Fruit fly (Drosophila melanogaster) whole organism, embryonic: ENCODE data around the gene CG8112.
A peak's percentile ranks its signal among the peaks of the same experiment; 100 is the strongest.

Experiments used
- Ada2b ChIP-seq: fragments of 200-800 bp; sonication (Bioruptor generic); IDR thresholded peaks from 2 replicates; pipeline ENCODE4 v1.3.6; 2022; ENCODE audit warnings: missing biosample characterization, missing genetic modification characterization
- Bteb2 ChIP-seq: fragments of 200-800 bp; sonication (Bioruptor generic); optimal IDR thresholded peaks from 2 replicates; lab custom pipeline; 2016; ENCODE audit warnings: missing biosample characterization, missing genetic modification characterization
- CG10147 ChIP-seq: fragments of 200-800 bp; sonication (Bioruptor generic); optimal IDR thresholded peaks from 2 replicates; lab custom pipeline; 2019; ENCODE audit warnings: missing biosample characterization, mild to moderate bottlenecking, missing genetic modification characterization, moderate library complexity
- CG10267 ChIP-seq: fragments of 200-800 bp; sonication (Bioruptor generic); optimal IDR thresholded peaks from 2 replicates; lab custom pipeline; 2018; ENCODE audit warnings: missing biosample characterization, mild to moderate bottlenecking, missing genetic modification characterization, moderate library complexity
- CG10654 ChIP-seq: fragments of 200-800 bp; sonication (Bioruptor generic); optimal IDR thresholded peaks from 2 replicates; lab custom pipeline; 2016; ENCODE audit warnings: missing biosample characterization, missing genetic modification characterization
- CG10979 ChIP-seq: fragments of 200-800 bp; sonication (Bioruptor generic); optimal IDR thresholded peaks from 2 replicates; lab custom pipeline; 2018; ENCODE audit warnings: missing biosample characterization, mild to moderate bottlenecking, missing genetic modification characterization, moderate library complexity
- CG11085 ChIP-seq: fragments of 200-800 bp; sonication (Bioruptor generic); IDR thresholded peaks from 2 replicates; pipeline ENCODE4 v1.3.6; 2022; ENCODE audit warnings: missing biosample characterization, missing genetic modification characterization
- CG11723 ChIP-seq: fragments of 200-800 bp; sonication (Bioruptor generic); optimal IDR thresholded peaks from 2 replicates; lab custom pipeline; 2017; ENCODE audit warnings: missing biosample characterization, mild to moderate bottlenecking, missing genetic modification characterization
- CG13624 ChIP-seq: fragments of 200-800 bp; sonication (Bioruptor generic); optimal IDR thresholded peaks from 2 replicates; lab custom pipeline; 2016; ENCODE audit warnings: missing biosample characterization, missing genetic modification characterization
- CG1529 ChIP-seq: fragments of 200-800 bp; sonication (Bioruptor generic); optimal IDR thresholded peaks from 3 replicates; lab custom pipeline; 2018; ENCODE audit warnings: missing biosample characterization, missing genetic modification characterization
- CG16815 ChIP-seq: fragments of 200-800 bp; sonication (Bioruptor generic); optimal IDR thresholded peaks from 3 replicates; lab custom pipeline; 2017; ENCODE audit warnings: missing biosample characterization, mild to moderate bottlenecking, missing genetic modification characterization
- CG17612 ChIP-seq: fragments of 200-800 bp; sonication (Bioruptor generic); IDR thresholded peaks from 2 replicates; pipeline ENCODE4 v1.3.6; 2022; ENCODE audit warnings: missing biosample characterization, missing genetic modification characterization
- CG18619 ChIP-seq: fragments of 200-800 bp; sonication (Bioruptor generic); optimal IDR thresholded peaks from 3 replicates; lab custom pipeline; 2017; ENCODE audit warnings: missing biosample characterization, mild to moderate bottlenecking, missing genetic modification characterization
- CG34224 ChIP-seq: fragments of 200-800 bp; sonication (Bioruptor generic); IDR thresholded peaks from 3 replicates; pipeline ENCODE4 v1.3.6; 2022; ENCODE audit warnings: missing biosample characterization, missing genetic modification characterization; ENCODE audit not compliant: partially characterized antibody
- CG34422 ChIP-seq: fragments of 200-800 bp; sonication (Bioruptor generic); IDR thresholded peaks from 3 replicates; pipeline ENCODE4 v1.3.6; 2022; ENCODE audit warnings: missing biosample characterization, missing genetic modification characterization
- CG4820 ChIP-seq: fragments of 200-800 bp; sonication (Bioruptor generic); optimal IDR thresholded peaks from 3 replicates; lab custom pipeline; 2016; ENCODE audit warnings: missing biosample characterization, missing genetic modification characterization
- CG6254 ChIP-seq: fragments of 200-800 bp; sonication (Bioruptor generic); optimal IDR thresholded peaks from 3 replicates; lab custom pipeline; 2017; ENCODE audit warnings: mild to moderate bottlenecking, missing biosample characterization, missing genetic modification reagents, missing genetic modification characterization
- CG6689 ChIP-seq: fragments of 200-800 bp; sonication (Bioruptor generic); IDR thresholded peaks from 2 replicates; pipeline ENCODE4 v1.3.6; 2022; ENCODE audit warnings: missing biosample characterization, missing genetic modification characterization
- CG7357 ChIP-seq: fragments of 200-800 bp; sonication (Bioruptor generic); IDR thresholded peaks from 3 replicates; pipeline ENCODE4 v1.3.6; 2022; ENCODE audit warnings: missing biosample characterization, missing genetic modification characterization
- CG7839 ChIP-seq: fragments of 200-800 bp; sonication (Bioruptor generic); optimal IDR thresholded peaks from 3 replicates; lab custom pipeline; 2018; ENCODE audit warnings: missing biosample characterization, mild to moderate bottlenecking, missing genetic modification characterization, moderate library complexity
- CG9817 ChIP-seq: fragments of 200-800 bp; sonication (Bioruptor generic); optimal IDR thresholded peaks from 2 replicates; lab custom pipeline; 2018; ENCODE audit warnings: missing biosample characterization, mild to moderate bottlenecking, missing genetic modification characterization, moderate library complexity
- CG9932 ChIP-seq: fragments of 200-800 bp; sonication (Bioruptor generic); IDR thresholded peaks from 2 replicates; pipeline ENCODE4 v1.3.6; 2022; ENCODE audit warnings: missing biosample characterization, missing genetic modification characterization
- CkIIα-i1 ChIP-seq: fragments of 200-800 bp; sonication (Bioruptor generic); IDR thresholded peaks from 2 replicates; pipeline ENCODE4 v1.3.6; 2022; ENCODE audit warnings: missing biosample characterization, missing genetic modification characterization
- E2f1 ChIP-seq: fragments of 200-800 bp; sonication (Bioruptor generic); IDR thresholded peaks from 2 replicates; pipeline ENCODE4 v1.3.6; 2022; ENCODE audit warnings: missing biosample characterization, missing genetic modification characterization
- Hmx ChIP-seq: fragments of 200-800 bp; sonication (Bioruptor generic); optimal IDR thresholded peaks from 2 replicates; lab custom pipeline; 2016; ENCODE audit warnings: missing biosample characterization, missing genetic modification characterization
- Hr51 ChIP-seq, 2 experiments: fragments of 200-800 bp; sonication (Bioruptor generic); optimal IDR thresholded peaks; 2 replicates in 1 of 2; 3 replicates in 1 of 2; lab custom pipeline; 2016 to 2018; ENCODE audit warnings: missing biosample characterization in 2 of 2, missing genetic modification characterization in 2 of 2, mild to moderate bottlenecking in 1 of 2, moderate library complexity in 1 of 2
- MTF-1 ChIP-seq: fragments of 200-800 bp; sonication (Bioruptor generic); optimal IDR thresholded peaks from 2 replicates; lab custom pipeline; 2018; ENCODE audit warnings: missing biosample characterization, mild to moderate bottlenecking, missing genetic modification characterization, borderline replicate concordance
- Med ChIP-seq: fragments of 200-800 bp; sonication (Bioruptor generic); peaks from one replicate; lab custom pipeline; 2016; ENCODE audit warnings: missing biosample characterization, missing genetic modification characterization, mild to moderate bottlenecking, inconsistent platforms, moderate library complexity
- Rfx ChIP-seq: fragments of 200-800 bp; sonication (Bioruptor generic); IDR thresholded peaks from 2 replicates; pipeline ENCODE4 v1.3.6; 2022; ENCODE audit warnings: missing biosample characterization, missing genetic modification characterization
- Ssrp ChIP-seq: fragments of 200-800 bp; sonication (Bioruptor generic); optimal IDR thresholded peaks from 2 replicates; lab custom pipeline; 2018; ENCODE audit warnings: missing biosample characterization, mild to moderate bottlenecking, missing genetic modification characterization, moderate library complexity
- Tbp ChIP-seq: fragments of >200 bp; optimal IDR thresholded peaks from 2 replicates; lab custom pipeline; 2018; ENCODE audit warnings: missing biosample characterization, missing genetic modification characterization
- ash1 ChIP-seq: fragments of 200-800 bp; sonication (Bioruptor generic); optimal IDR thresholded peaks from 2 replicates; lab custom pipeline; 2018; ENCODE audit warnings: missing biosample characterization, mild to moderate bottlenecking, missing genetic modification characterization
- bcd ChIP-seq: fragments of 200-800 bp; sonication (Bioruptor generic); optimal IDR thresholded peaks from 2 replicates; lab custom pipeline; 2017; ENCODE audit warnings: missing biosample characterization, mild to moderate bottlenecking, missing genetic modification characterization
- cas ChIP-seq: fragments of 200-800 bp; sonication (Bioruptor generic); IDR thresholded peaks from 2 replicates; pipeline ENCODE4 v1.3.6; 2022; ENCODE audit warnings: missing biosample characterization, missing genetic modification characterization
- chm ChIP-seq: fragments of 200-800 bp; sonication (Bioruptor generic); IDR thresholded peaks from 2 replicates; pipeline ENCODE4 v1.3.6; 2022; ENCODE audit warnings: missing biosample characterization, missing genetic modification characterization
- dan ChIP-seq: fragments of 200-800 bp; sonication (Bioruptor generic); IDR thresholded peaks from 2 replicates; pipeline ENCODE4 v1.3.6; 2022; ENCODE audit warnings: missing biosample characterization, missing genetic modification characterization
- disco-r ChIP-seq: fragments of 200-800 bp; sonication (Bioruptor generic); optimal IDR thresholded peaks from 2 replicates; lab custom pipeline; 2016; ENCODE audit warnings: missing biosample characterization, missing genetic modification characterization
- eve ChIP-seq, 2 experiments: fragments of >200 bp; optimal IDR thresholded peaks; 2 replicates each; lab custom pipeline; 2017; ENCODE audit warnings: missing biosample characterization in 2 of 2, missing genetic modification characterization in 2 of 2
- h ChIP-seq: fragments of >200 bp; optimal IDR thresholded peaks from 2 replicates; lab custom pipeline; 2017
- lab ChIP-seq: fragments of 200-800 bp; sonication (Bioruptor generic); optimal IDR thresholded peaks from 3 replicates; lab custom pipeline; 2017; ENCODE audit warnings: missing biosample characterization, missing genetic modification characterization, mild to moderate bottlenecking, moderate library complexity, missing genetic modification reagents
- lola ChIP-seq, 3 experiments: fragments of >200 bp in 2 of 3; fragments of 200-800 bp in 1 of 3; sonication (Bioruptor generic) in 1 of 3; optimal IDR thresholded peaks; 2 replicates each; lab custom pipeline; 2017 to 2019; ENCODE audit warnings: missing biosample characterization in 3 of 3, missing genetic modification characterization in 3 of 3, mild to moderate bottlenecking in 1 of 3, moderate library complexity in 1 of 3
- nom ChIP-seq: fragments of 200-800 bp; sonication (Bioruptor generic); optimal IDR thresholded peaks from 2 replicates; lab custom pipeline; 2017; ENCODE audit warnings: missing biosample characterization, missing genetic modification characterization, mild to moderate bottlenecking, moderate library complexity, missing genetic modification reagents
- oc ChIP-seq: fragments of 200-800 bp; sonication (Bioruptor generic); optimal IDR thresholded peaks from 2 replicates; lab custom pipeline; 2018; ENCODE audit warnings: missing biosample characterization, mild to moderate bottlenecking, missing genetic modification characterization, moderate library complexity
- salm ChIP-seq: fragments of 200-800 bp; sonication (Bioruptor generic); optimal IDR thresholded peaks from 2 replicates; lab custom pipeline; 2018; ENCODE audit warnings: missing biosample characterization, mild to moderate bottlenecking, missing genetic modification characterization
- stc ChIP-seq: fragments of 200-800 bp; sonication (Bioruptor generic); IDR thresholded peaks from 2 replicates; pipeline ENCODE4 v1.3.6; 2022; ENCODE audit warnings: missing biosample characterization, missing genetic modification characterization
- trem ChIP-seq: fragments of 200-800 bp; optimal IDR thresholded peaks from 3 replicates; lab custom pipeline; 2019; ENCODE audit warnings: missing biosample characterization, mild to moderate bottlenecking, missing genetic modification characterization, moderate library complexity
- twi ChIP-seq: fragments of 200-800 bp; optimal IDR thresholded peaks from 2 replicates; lab custom pipeline; 2019; ENCODE audit warnings: missing biosample characterization, mild to moderate bottlenecking, missing genetic modification characterization, moderate library complexity
- zen ChIP-seq: fragments of 200-800 bp; sonication (Bioruptor generic); optimal IDR thresholded peaks from 3 replicates; lab custom pipeline; 2018; ENCODE audit warnings: missing biosample characterization, mild to moderate bottlenecking, missing genetic modification characterization, moderate library complexity

Gene CG8112

dm6 chr3R:8670529-8671491 lies 41.9 kb upstream of the CG8112 start, which contains the start of gene p:
Gene p, minus strand, starts transcription at chr3R:8670684.
- TF ChIP-seq Tbp (GFP tag; lab: Kevin White, UChicago) (no peak), CG10147 (GFP tag; lab: Kevin White, UChicago) (peak; percentile 18), Ssrp (tag; lab: Kevin White, UChicago) (no peak), CG1529 (GFP tag; lab: Kevin White, UChicago) (no peak), zen (tag; lab: Kevin White, UChicago) (no peak), Hmx (GFP tag; lab: Kevin White, UChicago) (no peak), CG6254 (GFP tag; lab: Kevin White, UChicago) (peak; percentile 26), CG9932 (peak; percentile 51), trem (tag; lab: Kevin White, UChicago) (peak; percentile 19), dan (GFP tag; lab: Robert Waterston, UW) (no peak), MTF-1 (GFP tag; lab: Kevin White, UChicago) (no peak), nom (no peak), CG13624 (GFP tag; lab: Kevin White, UChicago) (peak; percentile 14), bcd (GFP tag; lab: Kevin White, UChicago) (peak; percentile 32), Ada2b (GFP tag; lab: Robert Waterston, UW) (no peak), twi (tag; lab: Kevin White, UChicago) (no peak), oc (tag; lab: Kevin White, UChicago) (no peak), salm (tag; lab: Kevin White, UChicago) (peak; percentile 64), Bteb2 (peak; percentile 17), Med (GFP tag; lab: Kevin White, UChicago) (peak; percentile 77), ash1 (GFP tag; lab: Kevin White, UChicago) (no peak), Rfx (GFP tag; lab: Robert Waterston, UW) (peak; percentile 51), CG10654 (GFP tag; lab: Kevin White, UChicago) (no peak), lola (GFP tag; optimal IDR thresholded peaks at IDR 0.05; lab: Kevin White, UChicago) (no peak), CG16815 (GFP tag; lab: Kevin White, UChicago) (peak; percentile 6), CG4820 (GFP tag; lab: Kevin White, UChicago) (no peak), eve (GFP tag; optimal IDR thresholded peaks at IDR 0.05; lab: Kevin White, UChicago) (no peak), h (lab: Kevin White, UChicago) (no peak), lab (GFP tag; lab: Kevin White, UChicago) (peak; percentile 60), CG10979 (tag; lab: Kevin White, UChicago) (peak; percentile 34), E2f1 (no peak), CG34224 (GFP tag; lab: Robert Waterston, UW) (no peak), CG7839 (peak; percentile 19), CG17612 (GFP tag; lab: Robert Waterston, UW) (no peak), CG11085 (GFP tag; lab: Robert Waterston, UW) (no peak), CG9817 (tag; lab: Kevin White, UChicago) (no peak), CG18619 (GFP tag; lab: Kevin White, UChicago) (no peak), disco-r (no peak), CG6689 (peak; percentile 42; the same call in 1 of the 2 replicates), CG10267 (tag; lab: Kevin White, UChicago) (peak; percentile 77), Hr51 (GFP tag; optimal IDR thresholded peaks at IDR 0.05; lab: Kevin White, UChicago) (peak in 1 of 2 experiments; percentile 43), chm (GFP tag; lab: Robert Waterston, UW) (0 out of 2 replicates have a peak, but pooled peaks have one; percentile 32), CG34422 (GFP tag; lab: Robert Waterston, UW) (no peak), CG11723 (GFP tag; lab: Kevin White, UChicago) (no peak), cas (0 out of 2 replicates have a peak, but pooled peaks have one; percentile 13), CG7357 (GFP tag; lab: Robert Waterston, UW) (no peak), stc (GFP tag; lab: Robert Waterston, UW) (0 out of 2 replicates have a peak, but pooled peaks have one; percentile 21), CkIIα-i1 (GFP tag; lab: Robert Waterston, UW) (no peak)
